Worm (Caenorhabditis elegans) whole organism, mixed stage, embryonic: Measurements from ENCODE around the gene ostb-1.

Source experiments
- bed-3 ChIP-seq: fragments of 200-800 bp; sonication (Bioruptor generic); optimal IDR thresholded peaks from 3 replicates; lab custom pipeline; 2018; ENCODE audit warnings: mild to moderate bottlenecking, missing genetic modification characterization, moderate library complexity, missing compliant biosample characterization
- ceh-39 ChIP-seq: fragments of 150-350 bp; optimal IDR thresholded peaks from 2 replicates; lab custom pipeline; 2014; ENCODE audit warnings: missing biosample characterization, missing genetic modification characterization
- ceh-43 ChIP-seq: fragments of 200-800 bp; sonication (Bioruptor generic); optimal IDR thresholded peaks from 2 replicates; lab custom pipeline; 2018; ENCODE audit warnings: mild to moderate bottlenecking, missing genetic modification characterization, moderate library complexity, missing compliant biosample characterization
- ces-1 ChIP-seq: fragments of 150-350 bp; optimal IDR thresholded peaks from 2 replicates; lab custom pipeline; 2014; ENCODE audit warnings: missing biosample characterization, missing genetic modification reagents, missing genetic modification characterization
- cnd-1 ChIP-seq: fragments of 200-800 bp; sonication (Bioruptor generic); optimal IDR thresholded peaks from 2 replicates; lab custom pipeline; 2018; ENCODE audit warnings: mild to moderate bottlenecking, missing genetic modification characterization, missing compliant biosample characterization
- drap-1 ChIP-seq: fragments of 200-800 bp; sonication (Bioruptor generic); optimal IDR thresholded peaks from 3 replicates; lab custom pipeline; 2018; ENCODE audit warnings: mild to moderate bottlenecking, missing genetic modification characterization, missing compliant biosample characterization
- elt-1 ChIP-seq: sonication (generic microtip); optimal IDR thresholded peaks from 2 replicates; lab custom pipeline; 2017; ENCODE audit warnings: missing genetic modification characterization, mild to moderate bottlenecking, missing compliant biosample characterization, antibody characterized with exemption, moderate library complexity, borderline replicate concordance; ENCODE audit not compliant: insufficient read depth
- elt-3 ChIP-seq: fragments of 150-350 bp; optimal IDR thresholded peaks from 2 replicates; lab custom pipeline; 2014; ENCODE audit warnings: missing biosample characterization, missing genetic modification characterization
- hlh-1 ChIP-seq: fragments of 150-350 bp; optimal IDR thresholded peaks from 2 replicates; lab custom pipeline; 2014; ENCODE audit warnings: missing biosample characterization, missing genetic modification reagents, missing genetic modification characterization
- lin-13 ChIP-seq: fragments of 150-350 bp; optimal IDR thresholded peaks from 2 replicates; lab custom pipeline; 2014; ENCODE audit warnings: missing biosample characterization, missing genetic modification characterization
- lin-32 ChIP-seq: fragments of 200-800 bp; sonication (Bioruptor generic); optimal IDR thresholded peaks from 2 replicates; lab custom pipeline; 2018; ENCODE audit warnings: mild to moderate bottlenecking, missing genetic modification characterization, missing compliant biosample characterization
- lsy-2 ChIP-seq: fragments of 150-350 bp; optimal IDR thresholded peaks from 2 replicates; lab custom pipeline; 2014; ENCODE audit warnings: missing biosample characterization, missing genetic modification characterization
- mab-5 ChIP-seq: fragments of 150-350 bp; optimal IDR thresholded peaks from 2 replicates; lab custom pipeline; 2014; ENCODE audit warnings: missing biosample characterization, missing genetic modification characterization
- mep-1 ChIP-seq: fragments of 150-350 bp; optimal IDR thresholded peaks from 2 replicates; lab custom pipeline; 2017; ENCODE audit warnings: missing biosample characterization, missing genetic modification reagents, missing genetic modification characterization, inconsistent platforms
- mls-2 ChIP-seq: sonication (generic microtip); optimal IDR thresholded peaks from 2 replicates; lab custom pipeline; 2016; ENCODE audit warnings: mild to moderate bottlenecking, missing genetic modification characterization, moderate library complexity, missing compliant biosample characterization
- nhr-12 ChIP-seq: fragments of 150-350 bp; optimal IDR thresholded peaks from 2 replicates; lab custom pipeline; 2014; ENCODE audit warnings: missing biosample characterization, missing genetic modification characterization
- nhr-2 ChIP-seq: fragments of 150-350 bp; optimal IDR thresholded peaks from 2 replicates; lab custom pipeline; 2014; ENCODE audit warnings: missing biosample characterization, missing genetic modification characterization
- nhr-237 ChIP-seq: fragments of 150-350 bp; optimal IDR thresholded peaks from 2 replicates; lab custom pipeline; 2014; ENCODE audit warnings: missing biosample characterization, missing genetic modification characterization
- nhr-28 ChIP-seq: fragments of 150-350 bp; optimal IDR thresholded peaks from 2 replicates; lab custom pipeline; 2014; ENCODE audit warnings: missing biosample characterization, missing genetic modification characterization
- pha-4 ChIP-seq: fragments of 150-350 bp; optimal IDR thresholded peaks from 2 replicates; lab custom pipeline; 2018; ENCODE audit warnings: missing biosample characterization, missing genetic modification reagents, missing genetic modification characterization
- sem-2 ChIP-seq: fragments of 200-800 bp; sonication (Bioruptor generic); optimal IDR thresholded peaks from 2 replicates; lab custom pipeline; 2018; ENCODE audit warnings: mild to moderate bottlenecking, missing genetic modification characterization, missing compliant biosample characterization
- snpc-4 ChIP-seq: fragments of 150-350 bp; optimal IDR thresholded peaks from 2 replicates; lab custom pipeline; 2014; ENCODE audit warnings: missing biosample characterization, missing genetic modification characterization
- sptf-1 ChIP-seq: sonication (generic microtip); optimal IDR thresholded peaks from 2 replicates; lab custom pipeline; 2017; ENCODE audit warnings: mild to moderate bottlenecking, missing genetic modification characterization, moderate library complexity, missing compliant biosample characterization
- unc-120 ChIP-seq: sonication (generic microtip); optimal IDR thresholded peaks from 2 replicates; lab custom pipeline; 2017; ENCODE audit warnings: missing genetic modification characterization, missing compliant biosample characterization; ENCODE audit not compliant: poor library complexity, severe bottlenecking
- unc-39 ChIP-seq: fragments of 150-350 bp; optimal IDR thresholded peaks from 2 replicates; lab custom pipeline; 2014; ENCODE audit warnings: missing biosample characterization, missing genetic modification characterization
- unc-62 ChIP-seq: fragments of 150-350 bp; optimal IDR thresholded peaks from 2 replicates; lab custom pipeline; 2014; ENCODE audit warnings: missing biosample characterization, missing genetic modification reagents, missing genetic modification characterization

ostb-1 gene

ce11 chrII:7854942-7855341 is 9.4 kb upstream of the ostb-1 start, which contains the start of gene mdt-10:
Gene mdt-10, minus strand, starts transcription at chrII:7855042.
- TF ChIP-seq unc-39 = no peak
- no peak for TF ChIP-seq elt-1 (tag; lab: Kevin White, UChicago)
- no peak for TF ChIP-seq nhr-237 (tag; lab: Kevin White, UChicago)
- no peak for TF ChIP-seq mep-1 (tag; lab: Kevin White, UChicago)
- no peak for TF ChIP-seq nhr-12 (tag; lab: Kevin White, UChicago)
- TF ChIP-seq elt-3 = no peak
- TF ChIP-seq hlh-1 = no peak
- no peak for TF ChIP-seq nhr-28 (tag; lab: Kevin White, UChicago)
- no peak for TF ChIP-seq bed-3 (GFP tag; lab: Kevin White, UChicago)
- no peak for TF ChIP-seq ceh-43 (GFP tag; lab: Kevin White, UChicago)
- TF ChIP-seq pha-4 = no peak
- TF ChIP-seq, all 35 proteins: peak for 0

DNA sequence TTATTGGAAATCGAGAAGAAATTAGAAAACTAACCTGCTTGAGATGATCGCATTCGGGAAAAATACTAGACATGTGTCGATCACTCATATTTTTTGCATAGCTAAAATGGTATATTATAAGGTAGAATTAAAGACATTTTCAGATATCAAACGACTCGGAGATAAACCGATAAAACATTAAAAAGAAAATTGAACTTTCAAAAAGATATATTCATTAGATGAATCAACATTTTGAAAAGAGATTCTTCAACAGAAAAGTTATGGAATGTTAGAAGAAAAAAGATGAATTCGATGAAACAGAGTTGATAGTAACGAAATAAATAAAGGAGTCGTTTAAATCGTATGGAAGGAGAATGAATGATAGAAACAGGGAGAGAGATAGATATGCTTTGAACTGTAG is 8.7 kb upstream of the ostb-1 start, which contains the start of gene mdmh-35:
mdmh-35 (minus strand) TSS at position 101 of the 400 bp plus-strand sequence.
- no peak for TF ChIP-seq ces-1 (GFP tag; lab: Kevin White, UChicago)
- no peak for TF ChIP-seq mep-1 (tag; lab: Kevin White, UChicago)
- no peak for TF ChIP-seq unc-39
- TF ChIP-seq cnd-1 (tag; lab: Kevin White, UChicago) = no peak
- no peak for TF ChIP-seq lin-13
- no peak for TF ChIP-seq pha-4
- TF ChIP-seq hlh-1 = no peak

DNA sequence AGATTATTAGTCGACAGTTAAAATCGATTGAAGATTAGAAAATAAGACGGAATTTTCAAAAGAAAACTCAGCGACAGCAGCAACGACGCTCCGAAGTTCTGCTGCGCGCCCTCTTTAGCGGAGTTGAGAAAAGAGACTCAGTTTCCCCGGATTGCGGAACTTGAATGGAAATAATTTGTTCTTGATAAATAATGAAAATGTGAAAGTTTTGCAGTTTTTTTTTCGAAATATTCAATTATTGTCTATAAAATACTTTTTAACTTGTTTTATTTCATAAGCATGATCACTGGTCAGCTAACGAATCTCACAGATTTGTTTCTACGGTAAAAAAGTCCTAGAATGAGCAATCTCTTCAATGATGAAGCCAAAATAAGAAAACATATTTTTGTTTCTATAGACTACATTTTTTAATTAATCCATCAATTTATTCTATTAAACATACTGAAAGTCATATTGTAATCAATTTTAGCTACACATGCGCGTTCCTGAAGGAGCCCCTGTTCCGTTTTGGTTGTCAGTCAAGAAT is 6.8 kb upstream of the ostb-1 start, which contains the start of the genes cec-3 and T09A5.15:
cec-3 (minus strand) TSS at position 116 of the 526 bp plus-strand sequence.
T09A5.15 (plus strand) TSS at position 476 of the 526 bp plus-strand sequence.
- TF ChIP-seq lin-13 (no peak), unc-120 (tag; lab: Kevin White, UChicago) (peak; percentile 56), nhr-2 (tag; lab: Kevin White, UChicago) (no peak), ceh-43 (GFP tag; lab: Kevin White, UChicago) (no peak), mep-1 (tag; lab: Kevin White, UChicago) (peak; percentile 9), nhr-237 (tag; lab: Kevin White, UChicago) (peak; percentile 65), mab-5 (tag; lab: Kevin White, UChicago) (peak; percentile 28), unc-39 (no peak), sptf-1 (tag; lab: Kevin White, UChicago) (no peak), ceh-39 (no peak), elt-3 (no peak), lsy-2 (tag; lab: Kevin White, UChicago) (peak; percentile 24), bed-3 (GFP tag; lab: Kevin White, UChicago) (no peak), ces-1 (GFP tag; lab: Kevin White, UChicago) (peak; percentile 54)

ce11 chrII:7858101-7858500 is 6.2 kb upstream of the ostb-1 start, which contains the start of gene sds-22:
Gene sds-22, plus strand, starts transcription at chrII:7858401.
- no peak for TF ChIP-seq ceh-39
- no peak for TF ChIP-seq unc-39
- TF ChIP-seq snpc-4 (tag; lab: Kevin White, UChicago) = no peak
- TF ChIP-seq sptf-1 (tag; lab: Kevin White, UChicago) = no peak

ce11 chrII:7860221-7860928 is 3.9 kb upstream of the ostb-1 start, which contains the start of gene lin-5:
Gene lin-5, plus strand, starts transcription at chrII:7860574.
- TF ChIP-seq unc-120 (tag; lab: Kevin White, UChicago) (peak; percentile 44), elt-3 (no peak), lin-13 (peak; percentile 31), mls-2 (tag; lab: Kevin White, UChicago) (peak; percentile 48), lsy-2 (tag; lab: Kevin White, UChicago) (peak; percentile 27), drap-1 (GFP tag; lab: Kevin White, UChicago) (peak; percentile 4), sptf-1 (tag; lab: Kevin White, UChicago) (no peak), sem-2 (GFP tag; lab: Kevin White, UChicago) (no peak), unc-62 (GFP tag; lab: Kevin White, UChicago) (peak; percentile 25), pha-4 (no peak), lin-32 (GFP tag; lab: Kevin White, UChicago) (no peak), hlh-1 (peak; percentile 22), bed-3 (GFP tag; lab: Kevin White, UChicago) (no peak), ces-1 (GFP tag; lab: Kevin White, UChicago) (peak; percentile 45)
- TF ChIP-seq, all 35 proteins: peak for 8
